Fruit fly (Drosophila melanogaster) whole organism, embryonic: ENCODE data around the gene CG4949.

ENCODE experiments used
- Abd-B ChIP-seq: fragments of 200-800 bp; sonication (Bioruptor generic); optimal IDR thresholded peaks from 2 replicates; lab custom pipeline; 2018; ENCODE audit warnings: missing biosample characterization, mild to moderate bottlenecking, missing genetic modification characterization, moderate library complexity
- Atf-2 ChIP-seq: fragments of 200-800 bp; sonication (Bioruptor generic); optimal IDR thresholded peaks from 2 replicates; lab custom pipeline; 2016; ENCODE audit warnings: missing biosample characterization, missing genetic modification characterization
- Bgb ChIP-seq: fragments of 200-800 bp; sonication (Bioruptor generic); IDR thresholded peaks from 2 replicates; pipeline ENCODE4 v1.3.6; 2022; ENCODE audit warnings: missing biosample characterization, missing genetic modification characterization; ENCODE audit not compliant: partially characterized antibody
- CG10147 ChIP-seq: fragments of 200-800 bp; sonication (Bioruptor generic); optimal IDR thresholded peaks from 2 replicates; lab custom pipeline; 2019; ENCODE audit warnings: missing biosample characterization, mild to moderate bottlenecking, missing genetic modification characterization, moderate library complexity
- CG10654 ChIP-seq: fragments of 200-800 bp; sonication (Bioruptor generic); optimal IDR thresholded peaks from 2 replicates; lab custom pipeline; 2016; ENCODE audit warnings: missing biosample characterization, missing genetic modification characterization
- CG12744 ChIP-seq: fragments of 200-800 bp; sonication (Bioruptor generic); optimal IDR thresholded peaks from 2 replicates; lab custom pipeline; 2016; ENCODE audit warnings: missing biosample characterization, missing genetic modification characterization
- CG12942 ChIP-seq: fragments of 200-800 bp; sonication (Bioruptor generic); optimal IDR thresholded peaks from 3 replicates; lab custom pipeline; 2016; ENCODE audit warnings: missing biosample characterization, missing genetic modification characterization
- CG14710 ChIP-seq: fragments of 200-800 bp; sonication (Bioruptor generic); optimal IDR thresholded peaks from 3 replicates; lab custom pipeline; 2019; ENCODE audit warnings: missing biosample characterization, mild to moderate bottlenecking, missing genetic modification characterization, moderate library complexity
- CG1647 ChIP-seq: fragments of 200-800 bp; sonication (Bioruptor generic); optimal IDR thresholded peaks from 3 replicates; lab custom pipeline; 2016; ENCODE audit warnings: missing biosample characterization, missing genetic modification characterization
- CG16815 ChIP-seq: fragments of 200-800 bp; sonication (Bioruptor generic); optimal IDR thresholded peaks from 3 replicates; lab custom pipeline; 2017; ENCODE audit warnings: missing biosample characterization, mild to moderate bottlenecking, missing genetic modification characterization
- CG16863 ChIP-seq: fragments of 200-800 bp; sonication (Bioruptor generic); optimal IDR thresholded peaks from 3 replicates; lab custom pipeline; 2016; ENCODE audit warnings: missing biosample characterization, missing genetic modification characterization
- CG17612 ChIP-seq: fragments of 200-800 bp; sonication (Bioruptor generic); IDR thresholded peaks from 2 replicates; pipeline ENCODE4 v1.3.6; 2022; ENCODE audit warnings: missing biosample characterization, missing genetic modification characterization
- CG31224 ChIP-seq: fragments of 200-800 bp; sonication (Bioruptor generic); IDR thresholded peaks from 2 replicates; pipeline ENCODE4 v1.3.6; 2022; ENCODE audit warnings: missing biosample characterization, missing genetic modification characterization
- CG34224 ChIP-seq: fragments of 200-800 bp; sonication (Bioruptor generic); IDR thresholded peaks from 3 replicates; pipeline ENCODE4 v1.3.6; 2022; ENCODE audit warnings: missing biosample characterization, missing genetic modification characterization; ENCODE audit not compliant: partially characterized antibody
- CG34376 ChIP-seq: fragments of 200-800 bp; sonication (Bioruptor generic); optimal IDR thresholded peaks from 2 replicates; lab custom pipeline; 2018; ENCODE audit warnings: missing biosample characterization, mild to moderate bottlenecking, missing genetic modification characterization
- CG4404 ChIP-seq: fragments of 200-800 bp; sonication (Bioruptor generic); IDR thresholded peaks from 2 replicates; pipeline ENCODE4 v1.3.6; 2022; ENCODE audit warnings: missing biosample characterization, missing genetic modification characterization
- CG4617 ChIP-seq: fragments of 200-800 bp; sonication (Bioruptor generic); optimal IDR thresholded peaks from 3 replicates; lab custom pipeline; 2016; ENCODE audit warnings: missing biosample characterization, missing genetic modification characterization, borderline replicate concordance
- CG4854 ChIP-seq: fragments of 200-800 bp; sonication (Bioruptor generic); optimal IDR thresholded peaks from 2 replicates; lab custom pipeline; 2016; ENCODE audit warnings: missing biosample characterization, missing genetic modification characterization, inconsistent platforms
- CG7786 ChIP-seq: fragments of 200-800 bp; sonication (Bioruptor generic); optimal IDR thresholded peaks from 2 replicates; lab custom pipeline; 2016; ENCODE audit warnings: missing biosample characterization, missing genetic modification characterization
- Chrac-16 ChIP-seq: fragments of 200-800 bp; sonication (Bioruptor generic); optimal IDR thresholded peaks from 3 replicates; lab custom pipeline; 2016; ENCODE audit warnings: missing biosample characterization, missing genetic modification characterization
- D19A ChIP-seq: fragments of 200-800 bp; optimal IDR thresholded peaks from 3 replicates; lab custom pipeline; 2019; ENCODE audit warnings: missing biosample characterization, mild to moderate bottlenecking, missing genetic modification characterization, moderate library complexity
- Dad ChIP-seq: fragments of 200-800 bp; sonication (Bioruptor generic); optimal IDR thresholded peaks from 3 replicates; lab custom pipeline; 2016; ENCODE audit warnings: missing biosample characterization, missing genetic modification characterization
- Dip3 ChIP-seq: fragments of 200-800 bp; sonication (Bioruptor generic); optimal IDR thresholded peaks from 3 replicates; lab custom pipeline; 2016; ENCODE audit warnings: missing biosample characterization, missing genetic modification characterization
- Doc2 ChIP-seq: fragments of 200-800 bp; sonication (Bioruptor generic); IDR thresholded peaks from 2 replicates; pipeline ENCODE4 v1.3.6; 2022; ENCODE audit warnings: missing biosample characterization, missing genetic modification characterization
- Drgx ChIP-seq: fragments of 200-800 bp; sonication (Bioruptor generic); IDR thresholded peaks from 2 replicates; pipeline ENCODE4 v1.3.6; 2022; ENCODE audit warnings: missing biosample characterization, missing genetic modification characterization
- Eip74EF ChIP-seq, 2 experiments: fragments of 200-800 bp in 1 of 2; fragments of >200 bp in 1 of 2; sonication (Bioruptor generic) in 1 of 2; optimal IDR thresholded peaks; 2 replicates each; lab custom pipeline; 2017 to 2019; ENCODE audit warnings: missing biosample characterization in 2 of 2, missing genetic modification characterization in 2 of 2, mild to moderate bottlenecking in 1 of 2, moderate library complexity in 1 of 2
- Hmr ChIP-seq: fragments of 200-800 bp; sonication (Bioruptor generic); optimal IDR thresholded peaks from 3 replicates; lab custom pipeline; 2017; ENCODE audit warnings: mild to moderate bottlenecking, missing biosample characterization, missing genetic modification reagents, missing genetic modification characterization
- Mad ChIP-seq: fragments of 200-800 bp; sonication (Bioruptor generic); optimal IDR thresholded peaks from 2 replicates; lab custom pipeline; 2016; ENCODE audit warnings: missing biosample characterization, missing genetic modification characterization
- NfI ChIP-seq: fragments of 200-800 bp; sonication (Bioruptor generic); optimal IDR thresholded peaks from 3 replicates; lab custom pipeline; 2018; ENCODE audit warnings: missing biosample characterization, mild to moderate bottlenecking, missing genetic modification characterization, moderate library complexity
- Oli ChIP-seq: fragments of 200-800 bp; sonication (Bioruptor generic); optimal IDR thresholded peaks from 2 replicates; lab custom pipeline; 2018; ENCODE audit warnings: missing biosample characterization, mild to moderate bottlenecking, missing genetic modification characterization, moderate library complexity
- Opbp ChIP-seq: fragments of 200-800 bp; sonication (Bioruptor generic); IDR thresholded peaks from 3 replicates; pipeline ENCODE4 v1.3.6; 2022; ENCODE audit warnings: missing biosample characterization, missing genetic modification characterization; ENCODE audit not compliant: partially characterized antibody
- Poxn ChIP-seq: fragments of 200-800 bp; sonication (Bioruptor generic); IDR thresholded peaks from 2 replicates; pipeline ENCODE4 v1.3.6; 2022; ENCODE audit warnings: missing biosample characterization, missing genetic modification characterization
- Sox100B ChIP-seq: fragments of 200-800 bp; sonication (Bioruptor generic); optimal IDR thresholded peaks from 3 replicates; lab custom pipeline; 2018; ENCODE audit warnings: missing biosample characterization, mild to moderate bottlenecking, missing genetic modification characterization
- Sry-δ ChIP-seq: fragments of 200-800 bp; sonication (Bioruptor generic); optimal IDR thresholded peaks from 2 replicates; lab custom pipeline; 2016; ENCODE audit warnings: missing biosample characterization, missing genetic modification characterization
- corto ChIP-seq: fragments of 200-800 bp; sonication (Bioruptor generic); optimal IDR thresholded peaks from 2 replicates; lab custom pipeline; 2016; ENCODE audit warnings: missing biosample characterization, mild to moderate bottlenecking, missing genetic modification characterization, moderate library complexity
- disco-r ChIP-seq: fragments of 200-800 bp; sonication (Bioruptor generic); optimal IDR thresholded peaks from 2 replicates; lab custom pipeline; 2016; ENCODE audit warnings: missing biosample characterization, missing genetic modification characterization
- eyg ChIP-seq: fragments of 200-800 bp; sonication (Bioruptor generic); optimal IDR thresholded peaks from 3 replicates; lab custom pipeline; 2016; ENCODE audit warnings: missing biosample characterization, missing genetic modification characterization
- fd102C ChIP-seq: fragments of 200-800 bp; sonication (Bioruptor generic); optimal IDR thresholded peaks from 2 replicates; lab custom pipeline; 2018; ENCODE audit warnings: missing biosample characterization, mild to moderate bottlenecking, missing genetic modification characterization, moderate library complexity
- gce ChIP-seq: fragments of 200-800 bp; sonication (Bioruptor generic); IDR thresholded peaks from 3 replicates; pipeline ENCODE4 v1.3.6; 2022; ENCODE audit warnings: missing biosample characterization, missing genetic modification characterization
- gcm2 ChIP-seq: fragments of 200-800 bp; sonication (Bioruptor generic); optimal IDR thresholded peaks from 2 replicates; lab custom pipeline; 2016; ENCODE audit warnings: missing biosample characterization, missing genetic modification characterization
- hb ChIP-seq: fragments of 200-800 bp; sonication (Bioruptor generic); IDR thresholded peaks from 3 replicates; pipeline ENCODE4 v1.3.6; 2022; ENCODE audit warnings: missing biosample characterization, missing genetic modification characterization; ENCODE audit not compliant: partially characterized antibody
- jumu ChIP-seq: fragments of 200-800 bp; sonication (Bioruptor generic); optimal IDR thresholded peaks from 3 replicates; lab custom pipeline; 2016; ENCODE audit warnings: missing biosample characterization, missing genetic modification characterization
- p53 ChIP-seq: fragments of 200-800 bp; sonication (Bioruptor generic); optimal IDR thresholded peaks from 2 replicates; lab custom pipeline; 2016; ENCODE audit warnings: missing biosample characterization, missing genetic modification characterization
- prd ChIP-seq, 3 experiments: fragments of >200 bp in 2 of 3; fragments of 200-800 bp in 1 of 3; sonication (Bioruptor generic) in 1 of 3; optimal IDR thresholded peaks in 2 of 3; IDR thresholded peaks in 1 of 3; 2 replicates in 2 of 3; 3 replicates in 1 of 3; pipeline versions ENCODE4 v1.3.6 to Lab custom; 2017 to 2022; ENCODE audit warnings: missing biosample characterization in 1 of 3, missing genetic modification characterization in 1 of 3
- rib ChIP-seq: fragments of 200-800 bp; sonication (Bioruptor generic); IDR thresholded peaks from 2 replicates; pipeline ENCODE4 v1.3.6; 2022; ENCODE audit warnings: missing biosample characterization, missing genetic modification characterization
- sens-2 ChIP-seq: fragments of 200-800 bp; sonication (Bioruptor generic); IDR thresholded peaks from 2 replicates; pipeline ENCODE4 v1.3.6; 2022; ENCODE audit warnings: missing biosample characterization, missing genetic modification characterization
- sug ChIP-seq: fragments of 200-800 bp; optimal IDR thresholded peaks from 2 replicates; lab custom pipeline; 2019; ENCODE audit warnings: missing biosample characterization, mild to moderate bottlenecking, missing genetic modification characterization, moderate library complexity
- tll ChIP-seq, 2 experiments: fragments of 200-800 bp in 1 of 2; fragments of >200 bp in 1 of 2; sonication (Bioruptor generic) in 1 of 2; optimal IDR thresholded peaks; 2 replicates each; lab custom pipeline; 2017 to 2019; ENCODE audit warnings: missing biosample characterization in 2 of 2, missing genetic modification characterization in 2 of 2, mild to moderate bottlenecking in 1 of 2, moderate library complexity in 1 of 2
- unpg ChIP-seq: fragments of 200-800 bp; sonication (Bioruptor generic); optimal IDR thresholded peaks from 3 replicates; lab custom pipeline; 2018; ENCODE audit warnings: missing biosample characterization, mild to moderate bottlenecking, missing genetic modification characterization, moderate library complexity
- vnd ChIP-seq: fragments of 200-800 bp; sonication (Bioruptor generic); IDR thresholded peaks from 3 replicates; pipeline ENCODE4 v1.3.6; 2022; ENCODE audit warnings: missing biosample characterization, missing genetic modification characterization; ENCODE audit not compliant: partially characterized antibody
- yki ChIP-seq: fragments of >200 bp; optimal IDR thresholded peaks from 3 replicates; lab custom pipeline; 2018

CG4949 gene

DNA sequence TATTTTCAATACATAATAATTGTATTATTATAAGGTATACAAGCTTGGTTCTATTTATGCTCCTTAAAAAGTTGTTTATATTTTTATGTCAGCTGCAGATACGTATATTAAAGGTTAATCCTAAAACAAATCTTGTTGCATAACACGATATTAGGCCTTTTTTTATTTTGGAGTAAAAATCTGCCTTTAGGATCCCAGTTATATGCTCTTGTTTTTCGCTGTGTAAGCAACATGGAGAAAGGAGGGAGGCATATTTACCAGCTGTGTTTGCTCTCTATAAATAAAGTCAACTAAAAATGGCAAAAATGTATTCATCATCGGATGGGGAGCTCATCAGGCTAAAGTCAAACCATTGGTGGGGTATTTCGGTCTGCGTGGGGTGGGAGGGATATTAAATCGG lies 43.0 kb downstream of the CG4949 start (continued):
- TF ChIP-seq gcm2 (GFP tag; lab: Kevin White, UChicago) (no peak), D19A (tag; lab: Kevin White, UChicago) (peak; percentile 3), p53 (GFP tag; lab: Kevin White, UChicago) (no peak), Drgx (GFP tag; lab: Robert Waterston, UW) (no peak), Oli (tag; lab: Kevin White, UChicago) (peak; percentile 29), Opbp (GFP tag; lab: Robert Waterston, UW) (no peak), rib (GFP tag; lab: Robert Waterston, UW) (no peak), CG1647 (GFP tag; lab: Kevin White, UChicago) (no peak), CG16863 (GFP tag; lab: Kevin White, UChicago) (no peak), CG14710 (peak; percentile 18), vnd (GFP tag; lab: Robert Waterston, UW) (no peak), jumu (no peak), gce (GFP tag; lab: Robert Waterston, UW) (no peak), NfI (GFP tag; lab: Kevin White, UChicago) (no peak), CG16815 (no peak), corto (GFP tag; lab: Kevin White, UChicago) (no peak), CG17612 (GFP tag; lab: Robert Waterston, UW) (no peak), yki (lab: Kevin White, UChicago) (no peak), Mad (GFP tag; lab: Kevin White, UChicago) (no peak), Hmr (no peak), CG4617 (GFP tag; lab: Kevin White, UChicago) (no peak), CG12942 (GFP tag; lab: Kevin White, UChicago) (no peak), fd102C (no peak), eyg (GFP tag; lab: Kevin White, UChicago) (no peak), tll (GFP tag; optimal IDR thresholded peaks at IDR 0.05; lab: Kevin White, UChicago) (no peak), Doc2 (GFP tag; lab: Robert Waterston, UW) (no peak), prd (optimal IDR thresholded peaks at IDR 0.05; lab: Kevin White, UChicago) (no peak), prd (GFP tag; IDR thresholded peaks at IDR 0.05; lab: Robert Waterston, UW) (no peak), CG31224 (GFP tag; lab: Robert Waterston, UW) (no peak), unpg (GFP tag; lab: Kevin White, UChicago) (peak; percentile 46), CG10654 (GFP tag; lab: Kevin White, UChicago) (no peak), sug (tag; lab: Kevin White, UChicago) (no peak), Poxn (no peak), CG10147 (GFP tag; lab: Kevin White, UChicago) (peak; percentile 18), CG12744 (GFP tag; lab: Kevin White, UChicago) (no peak), Sox100B (GFP tag; lab: Kevin White, UChicago) (peak; percentile 28), Dip3 (GFP tag; lab: Kevin White, UChicago) (no peak), CG34376 (GFP tag; lab: Kevin White, UChicago) (no peak), Bgb (no peak), CG4404 (GFP tag; lab: Robert Waterston, UW) (no peak), hb (no peak), Dad (no peak), Sry-δ (GFP tag; lab: Kevin White, UChicago) (no peak), Eip74EF (GFP tag; optimal IDR thresholded peaks at IDR 0.05; lab: Kevin White, UChicago) (no peak), CG7786 (GFP tag; lab: Kevin White, UChicago) (no peak), Atf-2 (no peak), Abd-B (no peak), CG34224 (no peak), CG4854 (GFP tag; lab: Kevin White, UChicago) (no peak), disco-r (GFP tag; lab: Kevin White, UChicago) (no peak), sens-2 (no peak), Chrac-16 (peak; percentile 2)
